Worm (Caenorhabditis elegans) whole organism, midembryonic: Measurements from ENCODE around the gene C18H2.5.

Source experiments
- flt-1 ChIP-seq: fragments of 200-800 bp; sonication (Bioruptor generic); IDR thresholded peaks from 2 replicates; pipeline ENCODE4 v1.3.6; 2022; ENCODE audit warnings: missing genetic modification characterization, missing compliant biosample characterization
- ref-1 ChIP-seq: fragments of 200-800 bp; sonication (Bioruptor generic); conservative IDR thresholded peaks from 2 replicates; pipeline ENCODE4 v1.3.6; 2022; ENCODE audit warnings: missing genetic modification reagents, missing genetic modification characterization, missing compliant biosample characterization
- ztf-23 ChIP-seq: fragments of 200-800 bp; sonication (Bioruptor generic); IDR thresholded peaks from 2 replicates; pipeline ENCODE4 v1.3.6; 2022; ENCODE audit warnings: missing genetic modification reagents, missing genetic modification characterization, missing compliant biosample characterization
- ztf-29 ChIP-seq: fragments of 200-800 bp; sonication (Bioruptor generic); IDR thresholded peaks from 2 replicates; pipeline ENCODE4 v1.3.6; 2022; ENCODE audit warnings: missing genetic modification reagents, missing genetic modification characterization, missing compliant biosample characterization

ce11 chrIII:7736806-7737205 is 42.6 kb upstream of the C18H2.5 start:
- no peak for TF ChIP-seq ztf-23
- no peak for TF ChIP-seq flt-1 (GFP tag; lab: Robert Waterston, UW)
- no peak for TF ChIP-seq ref-1
- no peak for TF ChIP-seq ztf-29 (GFP tag; lab: Robert Waterston, UW)
